Worm (Caenorhabditis elegans): Measurements from ENCODE around the gene aakg-3.
A peak's percentile ranks its signal among the peaks of the same experiment; 100 is the strongest.

Gene aakg-3

DNA sequence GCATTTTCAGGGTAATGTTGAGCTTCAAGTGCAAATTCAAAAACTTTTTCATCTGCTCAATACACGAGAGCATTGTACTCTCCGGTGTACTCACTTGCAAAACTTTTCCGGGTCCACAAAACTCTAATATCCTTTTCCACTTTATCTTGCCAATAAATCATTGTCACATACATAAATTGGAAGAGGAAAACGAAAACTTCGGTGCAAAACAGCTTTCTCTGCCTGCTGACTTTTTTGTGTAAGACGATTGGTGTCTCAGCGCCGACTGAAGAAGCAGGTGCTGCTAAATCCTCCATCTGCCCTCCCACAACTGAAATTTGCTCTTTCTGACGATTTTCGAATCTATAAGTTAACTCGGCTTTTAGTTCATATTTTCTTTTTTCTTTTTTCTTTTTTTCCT, 827 bp upstream of the aakg-3 start (continued):
- TF ChIP-seq snu-23 (GFP tag; optimal IDR thresholded peaks at IDR 0.05) = peak; percentile 13
- no peak for TF ChIP-seq unc-30 (tag; optimal IDR thresholded peaks at IDR 0.05)
- TF ChIP-seq dsc-1 (tag; optimal IDR thresholded peaks at IDR 0.05) = peak; percentile 52
- TF ChIP-seq pag-3 (tag; optimal IDR thresholded peaks at IDR 0.05; ENCODE audit: borderline replicate concordance, insufficient read depth) = peak; percentile 8
- no peak for TF ChIP-seq fos-1 (tag; optimal IDR thresholded peaks at IDR 0.05)
- TF ChIP-seq Y116A8C.19 (tag; optimal IDR thresholded peaks at IDR 0.05; ENCODE audit: borderline replicate concordance) = no peak
- no peak for TF ChIP-seq sup-37 (GFP tag; optimal IDR thresholded peaks at IDR 0.05)
- no peak for TF ChIP-seq aly-2 (tag; optimal IDR thresholded peaks at IDR 0.05)
- TF ChIP-seq xbp-1 (tag; optimal IDR thresholded peaks at IDR 0.05) = peak; percentile 8
- no peak for TF ChIP-seq isw-1 (GFP tag; IDR thresholded peaks at IDR 0.05)
- no peak for TF ChIP-seq irx-1 (tag; optimal IDR thresholded peaks at IDR 0.05)

DNA sequence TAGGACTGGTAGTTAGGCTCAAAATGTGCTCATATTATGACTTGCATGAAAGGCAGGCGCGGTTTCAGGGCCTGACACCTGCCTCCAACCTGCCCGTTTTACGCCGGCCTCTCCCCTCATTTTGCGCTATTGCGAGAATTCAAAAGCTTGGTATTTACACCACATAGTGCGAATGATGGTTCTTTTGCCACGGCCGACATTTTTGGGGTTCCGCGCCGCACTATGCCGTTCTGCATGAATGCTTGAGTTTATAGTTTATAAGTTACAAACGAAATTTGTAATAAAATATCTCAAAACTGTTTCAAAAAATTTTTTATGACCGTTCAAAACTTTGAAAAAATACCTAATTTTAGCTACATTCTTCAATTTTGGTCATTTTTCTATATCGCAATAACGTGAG, 1.9 kb downstream of the aakg-3 start:
- TF ChIP-seq tlp-1 (tag; optimal IDR thresholded peaks at IDR 0.05) = no peak
- no peak for TF ChIP-seq sup-37 (GFP tag; optimal IDR thresholded peaks at IDR 0.05)
- no peak for TF ChIP-seq nhr-28 (tag; optimal IDR thresholded peaks at IDR 0.05)
- no peak for TF ChIP-seq ztf-11 (tag; optimal IDR thresholded peaks at IDR 0.05)
- no peak for TF ChIP-seq blmp-1 (tag; optimal IDR thresholded peaks at IDR 0.05)

DNA sequence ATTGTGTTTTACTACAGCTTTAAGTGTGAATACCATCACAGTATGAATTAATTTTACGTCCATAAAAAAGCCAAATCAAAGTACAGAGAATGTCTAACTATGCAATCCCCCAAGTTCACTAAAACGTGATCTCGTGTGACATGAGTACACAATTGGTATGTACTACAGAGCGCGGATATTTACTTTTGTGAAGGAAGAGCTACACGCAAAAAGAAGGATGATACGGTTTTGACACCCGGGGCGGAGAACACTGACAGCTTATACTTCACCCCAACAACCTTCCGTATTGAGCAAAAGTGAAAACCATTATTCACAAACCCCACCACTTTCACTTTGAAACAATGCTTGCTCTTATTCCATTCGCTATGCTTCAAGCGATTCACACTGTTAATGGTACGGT, 5.5 kb downstream of the aakg-3 start, which contains the start of gene nspg-5:
Gene nspg-5, plus strand, starts transcription at position 301 of the 400 bp plus-strand sequence.
- TF ChIP-seq nhr-20 (tag; optimal IDR thresholded peaks at IDR 0.05) = no peak
- TF ChIP-seq efl-3 (GFP tag; optimal IDR thresholded peaks at IDR 0.05) = no peak
- no peak for TF ChIP-seq nhr-71 (tag; optimal IDR thresholded peaks at IDR 0.05)
- no peak for TF ChIP-seq nhr-90 (tag; optimal IDR thresholded peaks at IDR 0.05; ENCODE audit: poor library complexity)
- no peak for TF ChIP-seq egl-27 (tag; optimal IDR thresholded peaks at IDR 0.05)
- no peak for TF ChIP-seq nhr-47 (tag; optimal IDR thresholded peaks at IDR 0.05)
- no peak for TF ChIP-seq snpc-4 (tag; optimal IDR thresholded peaks at IDR 0.05)
- no peak for TF ChIP-seq snu-23 (GFP tag; optimal IDR thresholded peaks at IDR 0.05)
- TF ChIP-seq tlp-1 (tag; optimal IDR thresholded peaks at IDR 0.05) = no peak
- no peak for TF ChIP-seq isw-1 (GFP tag; IDR thresholded peaks at IDR 0.05)

DNA sequence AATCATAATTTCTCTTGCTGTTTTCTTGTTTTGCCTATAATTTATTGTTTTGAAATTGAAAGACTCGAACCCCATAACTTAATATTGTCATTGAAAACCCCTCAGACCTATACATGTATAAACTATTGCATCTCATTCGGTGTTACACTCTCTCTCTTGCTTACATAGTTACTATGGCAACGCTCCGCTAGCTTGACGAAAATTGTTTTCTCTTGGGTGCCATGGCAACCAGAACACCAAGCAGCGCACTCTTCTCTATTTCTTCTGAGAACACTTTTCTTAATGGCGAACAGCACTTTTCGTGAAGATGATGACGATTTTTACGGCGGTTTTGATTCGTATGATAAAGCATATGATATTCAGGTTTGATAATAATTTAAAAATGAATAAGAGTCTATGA, 7.7 kb downstream of the aakg-3 start, which contains the start of gene osm-5:
Gene osm-5, plus strand, starts transcription at position 268 of the 400 bp plus-strand sequence.
- TF ChIP-seq fos-1 (tag; optimal IDR thresholded peaks at IDR 0.05) (no peak), lin-35 (GFP tag; optimal IDR thresholded peaks at IDR 0.05) (no peak), fkh-8 (tag; optimal IDR thresholded peaks at IDR 0.05) (peak; percentile 92), efl-1 (optimal IDR thresholded peaks at IDR 0.05) (no peak), efl-1 (GFP tag; optimal IDR thresholded peaks at IDR 0.05 in 1 of 2) (peak in 1 of 2 experiments; percentile 45), nhr-71 (tag; optimal IDR thresholded peaks at IDR 0.05) (peak; percentile 6)

DNA sequence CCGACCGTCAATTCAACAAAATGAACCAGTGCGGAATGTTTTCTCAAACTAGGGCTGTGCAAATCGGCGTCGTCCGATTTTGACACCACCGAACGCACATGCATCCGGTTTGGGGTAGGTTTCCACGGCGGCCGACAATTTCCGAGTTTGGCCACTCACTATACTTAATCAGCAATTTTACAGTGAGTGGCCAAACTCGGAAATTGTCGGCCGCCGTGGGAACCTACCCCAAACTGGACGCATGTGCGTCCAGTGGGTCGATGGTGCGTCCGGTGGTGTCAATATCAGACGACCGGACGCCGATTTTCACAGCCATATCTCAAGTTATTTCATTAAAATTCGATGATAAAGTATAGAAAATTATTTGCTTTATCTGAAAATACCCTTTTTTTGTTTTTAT, 13.9 kb downstream of the aakg-3 start:
- TF ChIP-seq nhr-237 (tag; optimal IDR thresholded peaks at IDR 0.05) = no peak
- no peak for TF ChIP-seq unc-130 (tag; optimal IDR thresholded peaks at IDR 0.05)
- no peak for TF ChIP-seq tlp-1 (tag; optimal IDR thresholded peaks at IDR 0.05)
- TF ChIP-seq mdl-1 (tag; optimal IDR thresholded peaks at IDR 0.05) = no peak

DNA sequence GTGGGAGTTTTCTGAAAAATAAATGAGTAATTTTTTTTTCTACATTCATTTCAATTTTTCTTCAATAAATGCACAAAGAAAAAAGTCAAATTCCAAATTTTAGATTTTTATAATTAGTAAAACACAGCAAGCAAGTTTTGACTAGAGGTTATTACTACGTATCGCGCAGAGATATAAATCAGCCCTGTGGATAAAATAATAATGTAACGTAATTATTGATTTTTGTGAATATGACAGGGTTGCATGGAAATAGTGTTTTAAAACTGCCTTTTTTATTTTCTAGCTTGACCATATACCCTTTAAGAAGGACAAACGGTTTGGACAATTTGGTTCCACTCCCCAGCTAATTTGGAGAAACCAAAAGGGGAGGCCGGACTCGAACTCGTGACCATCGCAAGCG, 20.1 kb downstream of the aakg-3 start:
- TF ChIP-seq ama-1 (optimal IDR thresholded peaks at IDR 0.05) = no peak
- TF ChIP-seq C34B4.2 (tag; optimal IDR thresholded peaks at IDR 0.05) = no peak
- peak in 1 of 3 experiments; percentile 38 for TF ChIP-seq ceh-82 (tag; optimal IDR thresholded peaks at IDR 0.05)
- TF ChIP-seq nhr-76 (tag; optimal IDR thresholded peaks at IDR 0.05) = no peak
- TF ChIP-seq nhr-11 (tag; optimal IDR thresholded peaks at IDR 0.05) = no peak
- no peak for TF ChIP-seq efl-1 (optimal IDR thresholded peaks at IDR 0.05)
- peak in 1 of 2 experiments; percentile 29 for TF ChIP-seq efl-1 (GFP tag; optimal IDR thresholded peaks at IDR 0.05 in 1 of 2)
- no peak for TF ChIP-seq fkh-8 (tag; optimal IDR thresholded peaks at IDR 0.05)

All from whole organism, L1 larva.